Worm (Caenorhabditis elegans): ENCODE results near the gene C04A11.1.

- TF ChIP-seq ztf-29 (GFP tag; IDR thresholded peaks at IDR 0.05) (no peak), ztf-23 (GFP tag; IDR thresholded peaks at IDR 0.05) (no peak), flt-1 (GFP tag; IDR thresholded peaks at IDR 0.05) (no peak), T22C8.4 (GFP tag; IDR thresholded peaks at IDR 0.05) (no peak)
Measured at ce11 chrX:13660206-13660605, at the start of gene C04A11.1.

Measured in whole organism, midembryonic.